Worm (Caenorhabditis elegans) whole organism, L1 larva: ENCODE measurements around the gene F36H5.14.
A peak's percentile ranks its signal among the peaks of the same experiment; 100 is the strongest.

ENCODE experiments used
- C16A3.4 ChIP-seq: fragments of 150-350 bp; optimal IDR thresholded peaks from 2 replicates; lab custom pipeline; 2014; ENCODE audit warnings: missing biosample characterization, missing genetic modification characterization
- C34B4.2 ChIP-seq: sonication (generic microtip); optimal IDR thresholded peaks from 2 replicates; lab custom pipeline; 2017; ENCODE audit warnings: mild to moderate bottlenecking, missing genetic modification characterization, missing compliant biosample characterization
- alr-1 ChIP-seq: fragments of 200-800 bp; sonication (Bioruptor generic); optimal IDR thresholded peaks from 2 replicates; lab custom pipeline; 2018; ENCODE audit warnings: borderline replicate concordance, mild to moderate bottlenecking, missing genetic modification characterization, missing compliant biosample characterization
- aly-2 ChIP-seq: fragments of 150-350 bp; optimal IDR thresholded peaks from 2 replicates; lab custom pipeline; 2014; ENCODE audit warnings: missing biosample characterization, missing genetic modification characterization
- ceh-8 ChIP-seq: fragments of 200-800 bp; sonication (Bioruptor generic); optimal IDR thresholded peaks from 2 replicates; lab custom pipeline; 2018; ENCODE audit warnings: mild to moderate bottlenecking, missing genetic modification characterization, moderate library complexity, missing compliant biosample characterization
- dpl-1 ChIP-seq, 3 experiments: fragments of 150-350 bp in 2 of 3; sonication (generic microtip) in 1 of 3; optimal IDR thresholded peaks; 2 replicates each; lab custom pipeline; 2014 to 2017; ENCODE audit warnings: missing biosample characterization in 3 of 3, missing genetic modification characterization in 3 of 3, missing genetic modification reagents in 3 of 3
- efl-1 ChIP-seq, 4 experiments: fragments of 150-350 bp; optimal IDR thresholded peaks in 3 of 4; peaks in 1 of 4; 1 replicate in 1 of 4; 2 replicates in 3 of 4; lab custom pipeline; 2014; ENCODE audit warnings: missing biosample characterization in 2 of 4, missing genetic modification characterization in 2 of 4, missing genetic modification reagents in 2 of 4
- fkh-10 ChIP-seq: sonication (generic microtip); optimal IDR thresholded peaks from 2 replicates; lab custom pipeline; 2017; ENCODE audit warnings: missing biosample characterization, missing genetic modification reagents, missing genetic modification characterization
- fkh-8 ChIP-seq: sonication (generic microtip); optimal IDR thresholded peaks from 2 replicates; lab custom pipeline; 2016; ENCODE audit warnings: mild to moderate bottlenecking, missing genetic modification characterization, missing compliant biosample characterization
- fos-1 ChIP-seq: fragments of 150-350 bp; optimal IDR thresholded peaks from 2 replicates; lab custom pipeline; 2014; ENCODE audit warnings: missing biosample characterization, missing genetic modification characterization
- hlh-17 ChIP-seq: fragments of 200-800 bp; sonication (Bioruptor generic); optimal IDR thresholded peaks from 2 replicates; lab custom pipeline; 2018; ENCODE audit warnings: missing genetic modification characterization, mild to moderate bottlenecking, missing compliant biosample characterization, moderate library complexity, borderline replicate concordance
- lin-14 ChIP-seq: fragments of 200-800 bp; sonication (Bioruptor generic); optimal IDR thresholded peaks from 2 replicates; lab custom pipeline; 2018; ENCODE audit warnings: mild to moderate bottlenecking, missing genetic modification characterization, moderate library complexity, missing compliant biosample characterization
- lin-35 ChIP-seq, 2 experiments: fragments of 150-350 bp; optimal IDR thresholded peaks; 2 replicates each; lab custom pipeline; 2014; ENCODE audit warnings: missing biosample characterization in 2 of 2, missing genetic modification characterization in 2 of 2, missing genetic modification reagents in 2 of 2
- lsy-2 ChIP-seq, 2 experiments: fragments of 150-350 bp; optimal IDR thresholded peaks; 2 replicates each; lab custom pipeline; 2014; ENCODE audit warnings: missing biosample characterization in 2 of 2, missing genetic modification characterization in 2 of 2
- mdl-1 ChIP-seq, 2 experiments: fragments of 150-350 bp; optimal IDR thresholded peaks; 2 replicates each; lab custom pipeline; 2014 to 2017; ENCODE audit warnings: missing biosample characterization in 2 of 2, missing genetic modification characterization in 2 of 2, inconsistent platforms in 1 of 2
- nhr-12 ChIP-seq: sonication (generic microtip); optimal IDR thresholded peaks from 2 replicates; lab custom pipeline; 2017; ENCODE audit warnings: missing biosample characterization, missing genetic modification characterization
- nhr-20 ChIP-seq: sonication (generic microtip); optimal IDR thresholded peaks from 2 replicates; lab custom pipeline; 2016; ENCODE audit warnings: mild to moderate bottlenecking, missing genetic modification characterization, missing compliant biosample characterization
- nhr-237 ChIP-seq: fragments of 150-350 bp; optimal IDR thresholded peaks from 2 replicates; lab custom pipeline; 2014; ENCODE audit warnings: missing biosample characterization, missing genetic modification characterization
- nhr-47 ChIP-seq: sonication (generic microtip); optimal IDR thresholded peaks from 2 replicates; lab custom pipeline; 2016; ENCODE audit warnings: mild to moderate bottlenecking, missing genetic modification characterization, moderate library complexity, missing compliant biosample characterization
- nhr-71 ChIP-seq: sonication (generic microtip); optimal IDR thresholded peaks from 2 replicates; lab custom pipeline; 2016; ENCODE audit warnings: mild to moderate bottlenecking, missing genetic modification characterization, moderate library complexity, missing compliant biosample characterization
- nhr-85 ChIP-seq: sonication (generic microtip); peaks from one replicate; lab custom pipeline; 2016; ENCODE audit warnings: missing genetic modification characterization, inconsistent platforms, missing compliant biosample characterization
- nhr-90 ChIP-seq: sonication (generic microtip); optimal IDR thresholded peaks from 2 replicates; lab custom pipeline; 2016; ENCODE audit warnings: mild to moderate bottlenecking, missing genetic modification characterization, missing compliant biosample characterization; ENCODE audit not compliant: poor library complexity
- pag-3 ChIP-seq: sonication (generic microtip); optimal IDR thresholded peaks from 2 replicates; lab custom pipeline; 2017; ENCODE audit warnings: missing genetic modification characterization, mild to moderate bottlenecking, missing compliant biosample characterization, antibody characterized with exemption, borderline replicate concordance; ENCODE audit not compliant: insufficient read depth
- pax-3 ChIP-seq: fragments of 200-800 bp; sonication (Bioruptor generic); optimal IDR thresholded peaks from 2 replicates; lab custom pipeline; 2018; ENCODE audit warnings: mild to moderate bottlenecking, missing genetic modification characterization, moderate library complexity, missing compliant biosample characterization
- pqm-1 ChIP-seq: sonication (generic microtip); optimal IDR thresholded peaks from 3 replicates; lab custom pipeline; 2017; ENCODE audit warnings: missing biosample characterization, missing genetic modification characterization
- rnt-1 ChIP-seq: sonication (generic microtip); optimal IDR thresholded peaks from 2 replicates; lab custom pipeline; 2016; ENCODE audit warnings: mild to moderate bottlenecking, missing genetic modification characterization, moderate library complexity, missing compliant biosample characterization
- snpc-4 ChIP-seq: fragments of 150-350 bp; optimal IDR thresholded peaks from 2 replicates; lab custom pipeline; 2014; ENCODE audit warnings: missing biosample characterization, missing genetic modification characterization
- unc-30 ChIP-seq: sonication (generic microtip); optimal IDR thresholded peaks from 2 replicates; lab custom pipeline; 2017; ENCODE audit warnings: missing biosample characterization, missing genetic modification characterization
- unc-86 ChIP-seq: sonication (generic microtip); optimal IDR thresholded peaks from 2 replicates; lab custom pipeline; 2016; ENCODE audit warnings: missing genetic modification characterization, missing compliant biosample characterization
- vab-15 ChIP-seq: sonication (generic microtip); optimal IDR thresholded peaks from 2 replicates; lab custom pipeline; 2017; ENCODE audit warnings: missing genotype, mild to moderate bottlenecking, missing genetic modification characterization, missing compliant biosample characterization

F36H5.14 gene

DNA sequence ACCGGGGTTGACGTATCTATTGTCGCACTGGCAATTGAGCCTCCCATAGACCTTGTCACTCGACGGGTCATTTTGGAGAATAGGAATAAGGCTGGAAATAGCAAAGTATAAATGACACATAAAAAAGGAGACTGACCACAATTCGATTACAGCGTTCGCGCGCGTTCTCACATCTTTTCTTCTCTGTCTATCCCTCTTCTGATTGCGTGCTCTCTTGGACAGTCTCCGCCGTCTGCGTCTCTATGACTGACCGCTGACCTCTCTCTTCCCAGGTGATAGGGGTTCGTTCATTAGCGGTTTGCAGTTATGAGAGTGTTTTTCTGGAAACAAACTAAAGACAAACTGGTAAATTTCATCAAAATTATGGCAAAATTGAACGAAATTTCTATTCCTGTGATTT, 39.0 kb upstream of the F36H5.14 start, which contains the start of gene ceh-83:
ceh-83 (minus strand) TSS at position 181 of the 400 bp plus-strand sequence.
- TF ChIP-seq nhr-85: peak; percentile 59
- TF ChIP-seq nhr-90 (tag; lab: Kevin White, UChicago): no peak
- TF ChIP-seq dpl-1 (GFP tag; optimal IDR thresholded peaks at IDR 0.05; lab: Kevin White, UChicago): peak in 2 of 3 experiments; percentile 16 to 34
- peak; percentile 80 for TF ChIP-seq lin-14
- TF ChIP-seq efl-1 (optimal IDR thresholded peaks at IDR 0.05; lab: Kevin White, UChicago): peak; percentile 57 to 68
- TF ChIP-seq efl-1 (GFP tag; optimal IDR thresholded peaks at IDR 0.05 in 1 of 2; lab: Kevin White, UChicago): peak; percentile 36 to 94
- peak; percentile 50 for TF ChIP-seq rnt-1
- TF ChIP-seq lin-35 (GFP tag; optimal IDR thresholded peaks at IDR 0.05; lab: Kevin White, UChicago): peak; percentile 2 to 64
- TF ChIP-seq ceh-8 (GFP tag; lab: Kevin White, UChicago): no peak
- peak; percentile 19 for TF ChIP-seq nhr-20 (tag; lab: Kevin White, UChicago)

DNA sequence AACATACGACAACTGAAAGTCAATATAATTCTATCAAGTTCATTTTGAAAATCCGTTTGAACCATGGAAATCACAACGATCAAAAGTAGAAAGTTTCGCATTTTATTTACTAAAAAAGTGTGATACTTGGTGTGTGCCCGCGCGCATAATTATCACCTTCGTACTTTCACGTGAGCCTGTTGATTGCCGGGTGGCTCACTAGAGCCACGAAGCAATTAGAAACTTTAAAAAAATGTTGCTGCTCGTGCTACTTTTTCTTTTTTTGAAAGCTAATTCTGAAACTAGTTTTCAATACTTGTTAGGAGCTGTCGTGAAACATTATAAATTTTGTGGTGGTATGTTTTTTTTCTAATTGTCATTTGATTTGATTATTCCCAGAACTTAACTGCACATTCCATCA, 36.5 kb upstream of the F36H5.14 start, which contains the start of the genes irld-9 and irld-33:
irld-9 (minus strand) TSS at position 101 of the 400 bp plus-strand sequence.
irld-33 (plus strand) TSS at position 209 of the 400 bp plus-strand sequence.
- TF ChIP-seq hlh-17 (GFP tag; lab: Kevin White, UChicago): no peak
- no peak for TF ChIP-seq nhr-12 (tag; lab: Kevin White, UChicago)
- no peak for TF ChIP-seq nhr-237
- no peak for TF ChIP-seq C16A3.4 (tag; lab: Kevin White, UChicago)
- no peak for TF ChIP-seq fos-1 (tag; lab: Kevin White, UChicago)
- TF ChIP-seq unc-30 (tag; lab: Kevin White, UChicago): no peak
- no peak for TF ChIP-seq efl-1 (optimal IDR thresholded peaks at IDR 0.05; lab: Kevin White, UChicago)
- no peak for TF ChIP-seq efl-1 (GFP tag; optimal IDR thresholded peaks at IDR 0.05 in 1 of 2; lab: Kevin White, UChicago)
- TF ChIP-seq pag-3 (tag; lab: Kevin White, UChicago): no peak
- no peak for TF ChIP-seq pax-3 (tag; lab: Kevin White, UChicago)
- TF ChIP-seq mdl-1 (tag; optimal IDR thresholded peaks at IDR 0.05; lab: Kevin White, UChicago): no peak
- TF ChIP-seq, all 84 proteins: peak for 0

DNA sequence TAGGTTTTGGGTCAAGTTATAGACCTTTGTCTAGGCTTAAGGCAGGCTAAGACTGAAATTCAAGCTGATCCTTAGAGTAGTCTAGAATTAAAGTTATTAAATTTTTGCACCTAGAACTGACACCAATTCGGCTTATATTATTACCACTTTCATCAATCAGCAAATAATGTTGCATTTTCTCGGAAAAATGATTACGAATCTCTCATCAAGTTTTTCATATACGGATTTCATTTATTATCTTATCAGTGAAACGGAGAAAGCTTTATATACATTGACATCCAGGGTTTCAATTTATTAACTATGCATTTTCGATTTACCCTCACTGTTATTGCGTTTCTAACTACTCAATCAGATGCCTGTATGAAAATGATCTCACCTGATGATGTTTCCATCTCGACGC, 34.1 kb upstream of the F36H5.14 start, which contains the start of gene K07G6.1:
K07G6.1 (plus strand) TSS at position 301 of the 400 bp plus-strand sequence.
- no peak for TF ChIP-seq nhr-71 (tag; lab: Kevin White, UChicago)
- TF ChIP-seq nhr-12 (tag; lab: Kevin White, UChicago): no peak
- no peak for TF ChIP-seq nhr-47
- no peak for TF ChIP-seq efl-1 (optimal IDR thresholded peaks at IDR 0.05; lab: Kevin White, UChicago)
- TF ChIP-seq efl-1 (GFP tag; optimal IDR thresholded peaks at IDR 0.05 in 1 of 2; lab: Kevin White, UChicago): peak in 1 of 2 experiments; percentile 26

DNA sequence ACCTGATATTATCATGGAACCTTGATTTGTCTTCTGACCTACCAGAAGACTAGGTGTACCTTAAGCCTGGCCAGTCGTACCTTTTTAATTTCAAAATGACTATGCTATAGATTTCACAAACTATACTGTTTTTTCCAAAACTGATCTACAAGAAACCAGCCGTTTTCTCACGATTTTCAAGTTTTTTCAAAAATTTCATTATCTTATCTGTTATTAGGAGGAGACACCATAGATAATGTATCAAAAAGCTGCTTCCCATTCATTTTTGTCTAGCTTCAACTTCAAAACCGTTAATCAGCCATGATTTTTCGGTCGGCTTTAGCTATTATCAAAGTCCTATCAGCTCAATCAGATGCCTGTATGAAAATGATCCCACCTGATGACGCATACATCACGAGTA, 32.8 kb upstream of the F36H5.14 start, which contains the start of gene F36H5.12:
F36H5.12 (plus strand) TSS at position 301 of the 400 bp plus-strand sequence.
- no peak for TF ChIP-seq lsy-2 (tag; optimal IDR thresholded peaks at IDR 0.05; lab: Kevin White, UChicago)
- no peak for TF ChIP-seq fos-1 (tag; lab: Kevin White, UChicago)
- TF ChIP-seq unc-86: no peak
- TF ChIP-seq C34B4.2 (tag; lab: Kevin White, UChicago): no peak
- TF ChIP-seq nhr-85: no peak
- TF ChIP-seq vab-15 (tag; lab: Kevin White, UChicago): no peak
- TF ChIP-seq pag-3 (tag; lab: Kevin White, UChicago): no peak
- no peak for TF ChIP-seq efl-1 (optimal IDR thresholded peaks at IDR 0.05; lab: Kevin White, UChicago)
- TF ChIP-seq efl-1 (GFP tag; optimal IDR thresholded peaks at IDR 0.05 in 1 of 2; lab: Kevin White, UChicago): no peak
- TF ChIP-seq alr-1 (tag; lab: Kevin White, UChicago): no peak
- TF ChIP-seq pqm-1 (tag; lab: Kevin White, UChicago): no peak
- TF ChIP-seq snpc-4 (tag; lab: Kevin White, UChicago): no peak

DNA sequence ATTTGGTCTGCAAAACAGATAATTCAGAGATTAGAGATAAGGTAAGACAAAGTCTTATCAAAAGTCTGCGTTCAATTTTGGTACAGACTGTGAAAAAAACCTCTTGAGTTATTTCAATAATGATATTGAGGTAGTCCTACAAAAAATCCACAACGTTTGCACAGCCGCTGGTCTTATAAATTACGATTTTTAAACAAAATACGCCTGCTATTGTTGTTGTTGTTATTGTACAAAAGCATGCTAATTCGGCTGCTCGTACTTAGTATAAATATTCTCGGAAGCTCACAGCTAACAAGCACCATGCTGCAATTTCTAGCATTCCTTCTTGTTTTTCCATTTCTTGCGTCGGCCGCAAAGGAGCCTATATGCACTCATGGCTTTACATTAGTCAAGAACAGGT, 31.2 kb upstream of the F36H5.14 start, which contains the start of gene clec-19:
clec-19 (plus strand) TSS at position 301 of the 400 bp plus-strand sequence.
- TF ChIP-seq snpc-4 (tag; lab: Kevin White, UChicago): no peak
- TF ChIP-seq nhr-85: no peak
- no peak for TF ChIP-seq alr-1 (tag; lab: Kevin White, UChicago)
- no peak for TF ChIP-seq fkh-10
- TF ChIP-seq fkh-8: no peak
- no peak for TF ChIP-seq aly-2
- TF ChIP-seq ceh-8 (GFP tag; lab: Kevin White, UChicago): no peak
- no peak for TF ChIP-seq nhr-47
